Worm (Caenorhabditis elegans) whole organism, L1 larva: Measurements from ENCODE around the gene F32D8.3.

Experiments used
- C16A3.4 ChIP-seq: fragments of 150-350 bp; optimal IDR thresholded peaks from 2 replicates; lab custom pipeline; 2014; ENCODE audit warnings: missing biosample characterization, missing genetic modification characterization
- blmp-1 ChIP-seq: fragments of 150-350 bp; optimal IDR thresholded peaks from 2 replicates; lab custom pipeline; 2014; ENCODE audit warnings: missing biosample characterization, missing genetic modification characterization
- ceh-8 ChIP-seq: fragments of 200-800 bp; sonication (Bioruptor generic); optimal IDR thresholded peaks from 2 replicates; lab custom pipeline; 2018; ENCODE audit warnings: mild to moderate bottlenecking, missing genetic modification characterization, moderate library complexity, missing compliant biosample characterization
- ceh-88 ChIP-seq: fragments of 200-800 bp; sonication (Bioruptor generic); IDR thresholded peaks from 2 replicates; pipeline ENCODE4 v1.3.6; 2022; ENCODE audit warnings: missing genetic modification characterization, missing compliant biosample characterization
- dpl-1 ChIP-seq, 3 experiments: fragments of 150-350 bp in 2 of 3; sonication (generic microtip) in 1 of 3; optimal IDR thresholded peaks; 2 replicates each; lab custom pipeline; 2014 to 2017; ENCODE audit warnings: missing biosample characterization in 3 of 3, missing genetic modification characterization in 3 of 3, missing genetic modification reagents in 3 of 3
- dsc-1 ChIP-seq: sonication (generic microtip); optimal IDR thresholded peaks from 2 replicates; lab custom pipeline; 2016; ENCODE audit warnings: mild to moderate bottlenecking, missing genetic modification characterization, missing compliant biosample characterization
- efl-1 ChIP-seq, 4 experiments: fragments of 150-350 bp; optimal IDR thresholded peaks in 3 of 4; peaks in 1 of 4; 1 replicate in 1 of 4; 2 replicates in 3 of 4; lab custom pipeline; 2014; ENCODE audit warnings: missing biosample characterization in 2 of 4, missing genetic modification characterization in 2 of 4, missing genetic modification reagents in 2 of 4
- elt-3 ChIP-seq, 6 experiments: fragments of 150-350 bp in 1 of 6; sonication (generic microtip); optimal IDR thresholded peaks; 2 replicates each; lab custom pipeline; 2017 to 2018; ENCODE audit warnings: missing biosample characterization in 6 of 6, missing genetic modification characterization in 6 of 6, inconsistent platforms in 1 of 6
- fkh-10 ChIP-seq: sonication (generic microtip); optimal IDR thresholded peaks from 2 replicates; lab custom pipeline; 2017; ENCODE audit warnings: missing biosample characterization, missing genetic modification reagents, missing genetic modification characterization
- grh-1 ChIP-seq: fragments of 200-800 bp; sonication (Bioruptor generic); IDR thresholded peaks from 2 replicates; pipeline ENCODE4 v1.3.6; 2022; ENCODE audit warnings: missing genetic modification reagents, missing genetic modification characterization, missing compliant biosample characterization
- jun-1 ChIP-seq: fragments of 150-350 bp; optimal IDR thresholded peaks from 2 replicates; lab custom pipeline; 2014; ENCODE audit warnings: missing biosample characterization, missing genetic modification reagents, missing genetic modification characterization
- lin-13 ChIP-seq: fragments of 150-350 bp; optimal IDR thresholded peaks from 2 replicates; lab custom pipeline; 2014; ENCODE audit warnings: missing biosample characterization, missing genetic modification reagents, missing genetic modification characterization
- lin-14 ChIP-seq: fragments of 200-800 bp; sonication (Bioruptor generic); optimal IDR thresholded peaks from 2 replicates; lab custom pipeline; 2018; ENCODE audit warnings: mild to moderate bottlenecking, missing genetic modification characterization, moderate library complexity, missing compliant biosample characterization
- lin-15B ChIP-seq: fragments of 150-350 bp; sonication (generic microtip); optimal IDR thresholded peaks from 3 replicates; lab custom pipeline; 2014; ENCODE audit warnings: missing biosample characterization, missing genetic modification characterization
- lin-35 ChIP-seq, 2 experiments: fragments of 150-350 bp; optimal IDR thresholded peaks; 2 replicates each; lab custom pipeline; 2014; ENCODE audit warnings: missing biosample characterization in 2 of 2, missing genetic modification characterization in 2 of 2, missing genetic modification reagents in 2 of 2
- lin-39 ChIP-seq: fragments of 150-350 bp; optimal IDR thresholded peaks from 2 replicates; lab custom pipeline; 2014; ENCODE audit warnings: missing biosample characterization, missing genetic modification reagents, missing genetic modification characterization
- nhr-20 ChIP-seq: sonication (generic microtip); optimal IDR thresholded peaks from 2 replicates; lab custom pipeline; 2016; ENCODE audit warnings: mild to moderate bottlenecking, missing genetic modification characterization, missing compliant biosample characterization
- nhr-28 ChIP-seq: fragments of 150-350 bp; optimal IDR thresholded peaks from 2 replicates; lab custom pipeline; 2014; ENCODE audit warnings: missing biosample characterization, missing genetic modification characterization
- nhr-47 ChIP-seq: sonication (generic microtip); optimal IDR thresholded peaks from 2 replicates; lab custom pipeline; 2016; ENCODE audit warnings: mild to moderate bottlenecking, missing genetic modification characterization, moderate library complexity, missing compliant biosample characterization
- nhr-71 ChIP-seq: sonication (generic microtip); optimal IDR thresholded peaks from 2 replicates; lab custom pipeline; 2016; ENCODE audit warnings: mild to moderate bottlenecking, missing genetic modification characterization, moderate library complexity, missing compliant biosample characterization
- nhr-76 ChIP-seq: sonication (generic microtip); optimal IDR thresholded peaks from 2 replicates; lab custom pipeline; 2017; ENCODE audit warnings: missing biosample characterization, missing genetic modification characterization
- nhr-77 ChIP-seq: fragments of 150-350 bp; optimal IDR thresholded peaks from 2 replicates; lab custom pipeline; 2014; ENCODE audit warnings: missing biosample characterization, missing genetic modification characterization
- nhr-90 ChIP-seq: sonication (generic microtip); optimal IDR thresholded peaks from 2 replicates; lab custom pipeline; 2016; ENCODE audit warnings: mild to moderate bottlenecking, missing genetic modification characterization, missing compliant biosample characterization; ENCODE audit not compliant: poor library complexity
- pag-3 ChIP-seq: sonication (generic microtip); optimal IDR thresholded peaks from 2 replicates; lab custom pipeline; 2017; ENCODE audit warnings: missing genetic modification characterization, mild to moderate bottlenecking, missing compliant biosample characterization, antibody characterized with exemption, borderline replicate concordance; ENCODE audit not compliant: insufficient read depth
- pax-3 ChIP-seq: fragments of 200-800 bp; sonication (Bioruptor generic); optimal IDR thresholded peaks from 2 replicates; lab custom pipeline; 2018; ENCODE audit warnings: mild to moderate bottlenecking, missing genetic modification characterization, moderate library complexity, missing compliant biosample characterization
- snpc-4 ChIP-seq: fragments of 150-350 bp; optimal IDR thresholded peaks from 2 replicates; lab custom pipeline; 2014; ENCODE audit warnings: missing biosample characterization, missing genetic modification characterization
- sup-37 ChIP-seq: fragments of 200-800 bp; sonication (Bioruptor generic); optimal IDR thresholded peaks from 2 replicates; lab custom pipeline; 2018; ENCODE audit warnings: mild to moderate bottlenecking, missing genetic modification characterization, missing compliant biosample characterization
- swsn-7 ChIP-seq: sonication (generic microtip); optimal IDR thresholded peaks from 2 replicates; lab custom pipeline; 2016; ENCODE audit warnings: missing genetic modification characterization, missing compliant biosample characterization
- tbx-2 ChIP-seq: sonication (generic microtip); optimal IDR thresholded peaks from 2 replicates; lab custom pipeline; 2016; ENCODE audit warnings: missing genetic modification characterization, missing compliant biosample characterization
- vab-15 ChIP-seq: sonication (generic microtip); optimal IDR thresholded peaks from 2 replicates; lab custom pipeline; 2017; ENCODE audit warnings: missing genotype, mild to moderate bottlenecking, missing genetic modification characterization, missing compliant biosample characterization
- xbp-1 ChIP-seq: sonication (generic microtip); optimal IDR thresholded peaks from 2 replicates; lab custom pipeline; 2016; ENCODE audit warnings: missing genetic modification characterization, missing compliant biosample characterization
- zip-4 ChIP-seq: fragments of 200-800 bp; sonication (Bioruptor generic); optimal IDR thresholded peaks from 2 replicates; lab custom pipeline; 2018; ENCODE audit warnings: mild to moderate bottlenecking, missing genetic modification characterization, moderate library complexity, missing compliant biosample characterization

Gene F32D8.3

ce11 chrV:10886405-10886887 lies at the start of gene F32D8.3:
Gene F32D8.3 (plus strand): TSS chrV:10886837.
- TF ChIP-seq elt-3 (tag; optimal IDR thresholded peaks at IDR 0.05; lab: Kevin White, UChicago) (peak in 1 of 6 experiments; percentile 36), blmp-1 (tag; lab: Kevin White, UChicago) (peak; percentile 98), snpc-4 (tag; lab: Kevin White, UChicago) (no peak), lin-14 (GFP tag; lab: Kevin White, UChicago) (peak; percentile 46)

ce11 chrV:10838204-10838603 lies 48.4 kb upstream of the F32D8.3 start:
- no peak for TF ChIP-seq grh-1
- peak; percentile 27 for TF ChIP-seq lin-14 (GFP tag; lab: Kevin White, UChicago)

ce11 chrV:10839398-10839797 lies 47.2 kb upstream of the F32D8.3 start:
- TF ChIP-seq lin-14 (GFP tag; lab: Kevin White, UChicago) (peak; percentile 8), jun-1 (no peak)

- TF ChIP-seq blmp-1 (tag; lab: Kevin White, UChicago) (no peak), xbp-1 (tag; lab: Kevin White, UChicago) (no peak), nhr-71 (tag; lab: Kevin White, UChicago) (no peak), dpl-1 (GFP tag; optimal IDR thresholded peaks at IDR 0.05; lab: Kevin White, UChicago) (no peak), efl-1 (optimal IDR thresholded peaks at IDR 0.05; lab: Kevin White, UChicago) (no peak), efl-1 (GFP tag; optimal IDR thresholded peaks at IDR 0.05 in 1 of 2; lab: Kevin White, UChicago) (no peak), nhr-47 (tag; lab: Kevin White, UChicago) (no peak), lin-15B (tag; lab: Kevin White, UChicago) (no peak), tbx-2 (tag; lab: Kevin White, UChicago) (no peak), lin-39 (tag; lab: Kevin White, UChicago) (no peak), dsc-1 (tag; lab: Kevin White, UChicago) (no peak), jun-1 (no peak), nhr-76 (tag; lab: Kevin White, UChicago) (no peak), C16A3.4 (tag; lab: Kevin White, UChicago) (no peak), swsn-7 (no peak), zip-4 (GFP tag; lab: Kevin White, UChicago) (no peak), nhr-28 (tag; lab: Kevin White, UChicago) (no peak)
Observed at ce11 chrV:10846893-10847292, 39.7 kb upstream of the F32D8.3 start, which contains the start of gene C29A12.6. Gene C29A12.6 (plus strand): TSS chrV:10847193.

DNA sequence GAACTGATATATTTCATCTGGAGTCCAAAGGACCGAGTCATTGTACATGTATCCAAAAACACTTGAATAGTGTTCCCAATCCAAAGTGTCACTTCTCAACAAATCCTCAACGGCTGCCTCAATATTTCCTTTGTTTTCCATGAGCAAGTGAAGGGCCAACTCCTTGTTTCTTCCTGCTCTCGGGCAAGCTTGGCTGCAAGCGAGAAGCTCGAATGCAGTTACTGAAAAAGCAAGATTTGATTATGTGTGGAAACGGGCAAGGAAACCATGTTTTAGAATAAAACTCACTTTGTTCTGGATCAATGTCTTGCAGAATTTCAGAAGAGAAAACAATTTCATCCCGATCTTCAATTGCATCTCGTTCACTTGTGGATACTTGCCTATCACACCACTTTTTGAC lies 32.4 kb upstream of the F32D8.3 start:
- no peak for TF ChIP-seq nhr-76 (tag; lab: Kevin White, UChicago)
- TF ChIP-seq xbp-1 (tag; lab: Kevin White, UChicago) = no peak
- no peak for TF ChIP-seq nhr-77 (tag; lab: Kevin White, UChicago)
- TF ChIP-seq lin-13 (GFP tag; lab: Kevin White, UChicago) = no peak
- no peak for TF ChIP-seq nhr-20 (tag; lab: Kevin White, UChicago)
- no peak for TF ChIP-seq pax-3 (tag; lab: Kevin White, UChicago)
- TF ChIP-seq fkh-10 (GFP tag; lab: Kevin White, UChicago) = peak; percentile 52
- no peak for TF ChIP-seq efl-1 (optimal IDR thresholded peaks at IDR 0.05; lab: Kevin White, UChicago)
- TF ChIP-seq efl-1 (GFP tag; optimal IDR thresholded peaks at IDR 0.05 in 1 of 2; lab: Kevin White, UChicago) = no peak
- no peak for TF ChIP-seq vab-15 (tag; lab: Kevin White, UChicago)
- TF ChIP-seq ceh-88 = no peak
- no peak for TF ChIP-seq sup-37 (GFP tag; lab: Kevin White, UChicago)
- no peak for TF ChIP-seq ceh-8
- TF ChIP-seq zip-4 (GFP tag; lab: Kevin White, UChicago) = no peak
- peak; percentile 12 for TF ChIP-seq lin-14 (GFP tag; lab: Kevin White, UChicago)
- TF ChIP-seq nhr-90 (tag; lab: Kevin White, UChicago) = no peak
- no peak for TF ChIP-seq lin-35 (GFP tag; optimal IDR thresholded peaks at IDR 0.05; lab: Kevin White, UChicago)
- TF ChIP-seq pag-3 (tag; lab: Kevin White, UChicago) = no peak
